Fruit fly (Drosophila melanogaster): ENCODE results near the gene Npl4.

Gene Npl4

dm6 chr3R:25623800-25624791 is at the start of gene Npl4 (continued):
- TF ChIP-seq HmgZ (tag; optimal IDR thresholded peaks at IDR 0.05) (no peak), CG34376 (GFP tag; optimal IDR thresholded peaks at IDR 0.05) (no peak), lov (optimal IDR thresholded peaks at IDR 0.05) (no peak), lov (GFP tag; IDR thresholded peaks at IDR 0.05) (no peak), sqz (GFP tag; optimal IDR thresholded peaks at IDR 0.05) (no peak), CG4707 (GFP tag; optimal IDR thresholded peaks at IDR 0.05) (no peak), CG16863 (GFP tag; optimal IDR thresholded peaks at IDR 0.05) (no peak), slou (GFP tag; optimal IDR thresholded peaks at IDR 0.05) (no peak), oc (tag; optimal IDR thresholded peaks at IDR 0.05) (no peak), CG8765 (GFP tag; IDR thresholded peaks at IDR 0.05) (no peak), Poxn (GFP tag; IDR thresholded peaks at IDR 0.05) (no peak), B-H2 (GFP tag; optimal IDR thresholded peaks at IDR 0.05) (no peak), crol (GFP tag; IDR thresholded peaks at IDR 0.05) (peak; percentile 94), CkIIα-i1 (GFP tag; IDR thresholded peaks at IDR 0.05) (no peak), danr (GFP tag; IDR thresholded peaks at IDR 0.05) (no peak), CG7556 (GFP tag; optimal IDR thresholded peaks at IDR 0.05) (no peak), ham (GFP tag; IDR thresholded peaks at IDR 0.05) (no peak), CG9932 (GFP tag; IDR thresholded peaks at IDR 0.05) (no peak), disco-r (GFP tag; optimal IDR thresholded peaks at IDR 0.05) (no peak), sug (tag; optimal IDR thresholded peaks at IDR 0.05) (no peak), inv (GFP tag; IDR thresholded peaks at IDR 0.05; ENCODE audit: partially characterized antibody) (peak; percentile 82), unpg (GFP tag; optimal IDR thresholded peaks at IDR 0.05) (no peak), CG11398 (GFP tag; optimal IDR thresholded peaks at IDR 0.05) (no peak), Fer2 (tag; optimal IDR thresholded peaks at IDR 0.05) (no peak), CG2202 (tag; optimal IDR thresholded peaks at IDR 0.05) (no peak), ac (GFP tag; optimal IDR thresholded peaks at IDR 0.05) (no peak), lab (GFP tag; optimal IDR thresholded peaks at IDR 0.05) (no peak), Doc2 (GFP tag; IDR thresholded peaks at IDR 0.05) (no peak), Tbp (GFP tag; optimal IDR thresholded peaks at IDR 0.05) (no peak), CG3407 (GFP tag; optimal IDR thresholded peaks at IDR 0.05) (no peak), CG2889 (GFP tag; IDR thresholded peaks at IDR 0.05) (no peak), tup (GFP tag; optimal IDR thresholded peaks at IDR 0.05) (no peak), CG2129 (GFP tag; IDR thresholded peaks at IDR 0.05; ENCODE audit: partially characterized antibody) (peak; percentile 72), CG1602 (GFP tag; optimal IDR thresholded peaks at IDR 0.05) (peak; percentile 20), Xrp1 (GFP tag; IDR thresholded peaks at IDR 0.05) (peak; percentile 50; the same call in 1 of the 2 replicates), Trl (optimal IDR thresholded peaks at IDR 0.05) (no peak), Trl (GFP tag; optimal IDR thresholded peaks at IDR 0.05) (no peak), Hr3 (GFP tag; optimal IDR thresholded peaks at IDR 0.05) (no peak), ara (GFP tag; IDR thresholded peaks at IDR 0.05) (no peak; the same call in 1 of the 2 replicates), CG13424 (tag; optimal IDR thresholded peaks at IDR 0.05) (no peak), her (GFP tag; optimal IDR thresholded peaks at IDR 0.05) (no peak), tin (GFP tag; optimal IDR thresholded peaks at IDR 0.05) (no peak), row (GFP tag; IDR thresholded peaks at IDR 0.05) (no peak), stc (GFP tag; IDR thresholded peaks at IDR 0.05) (peak; percentile 52; the same call in 1 of the 2 replicates), CG6765 (GFP tag; optimal IDR thresholded peaks at IDR 0.05) (no peak), CG10543 (GFP tag; optimal IDR thresholded peaks at IDR 0.05) (no peak), CrebB (tag; optimal IDR thresholded peaks at IDR 0.05) (no peak), slp2 (GFP tag; optimal IDR thresholded peaks at IDR 0.05) (no peak), Nf-YB (GFP tag; optimal IDR thresholded peaks at IDR 0.05) (no peak), HHEX (GFP tag; optimal IDR thresholded peaks at IDR 0.05) (no peak)
